Fruit fly (Drosophila melanogaster) Kc167 (cell line): ENCODE results near the gene CG46467.

Experiments
- Myc ChIP-seq: fragments of >200 bp; optimal IDR thresholded peaks from 2 replicates; lab custom pipeline; 2017; ENCODE audit warnings: missing external identifiers
- Sin3A ChIP-seq: fragments of >200 bp; optimal IDR thresholded peaks from 2 replicates; lab custom pipeline; 2018; ENCODE audit warnings: missing external identifiers
- h ChIP-seq: fragments of >200 bp; optimal IDR thresholded peaks from 3 replicates; lab custom pipeline; 2018; ENCODE audit warnings: missing external identifiers
- insv ChIP-seq: fragments of >200 bp; optimal IDR thresholded peaks from 3 replicates; lab custom pipeline; 2018; ENCODE audit warnings: missing external identifiers
- psq ChIP-seq: fragments of >200 bp; optimal IDR thresholded peaks from 2 replicates; lab custom pipeline; 2017; ENCODE audit warnings: missing external identifiers
- ttk ChIP-seq: sonication (Bioruptor generic); optimal IDR thresholded peaks from 2 replicates; lab custom pipeline; 2017; ENCODE audit warnings: missing external identifiers

CG46467 gene

DNA sequence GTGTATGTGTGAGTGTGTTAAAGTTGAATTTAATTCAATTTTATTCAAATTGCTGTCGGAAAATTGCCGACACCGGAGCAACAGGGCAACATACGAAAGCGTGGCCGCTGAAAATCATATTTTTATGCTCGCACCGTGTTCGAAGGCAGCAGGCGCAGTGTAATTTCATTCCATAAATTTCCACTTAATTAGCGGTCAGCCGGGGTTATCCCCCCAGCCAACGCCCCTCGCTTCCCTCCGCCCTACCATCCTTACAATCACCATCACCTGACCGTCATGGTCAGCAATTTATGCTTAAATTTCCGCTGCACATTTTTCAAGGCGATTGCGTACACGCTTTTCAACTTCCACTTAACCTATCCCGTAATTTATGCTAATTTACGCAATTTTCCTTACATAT lies 30.2 kb downstream of the CG46467 start:
- TF ChIP-seq Sin3A (lab: Kevin White, UChicago) (no peak), Myc (lab: Kevin White, UChicago) (no peak), psq (lab: Kevin White, UChicago) (no peak), h (lab: Kevin White, UChicago) (no peak), ttk (lab: Kevin White, UChicago) (no peak), insv (lab: Kevin White, UChicago) (no peak)

DNA sequence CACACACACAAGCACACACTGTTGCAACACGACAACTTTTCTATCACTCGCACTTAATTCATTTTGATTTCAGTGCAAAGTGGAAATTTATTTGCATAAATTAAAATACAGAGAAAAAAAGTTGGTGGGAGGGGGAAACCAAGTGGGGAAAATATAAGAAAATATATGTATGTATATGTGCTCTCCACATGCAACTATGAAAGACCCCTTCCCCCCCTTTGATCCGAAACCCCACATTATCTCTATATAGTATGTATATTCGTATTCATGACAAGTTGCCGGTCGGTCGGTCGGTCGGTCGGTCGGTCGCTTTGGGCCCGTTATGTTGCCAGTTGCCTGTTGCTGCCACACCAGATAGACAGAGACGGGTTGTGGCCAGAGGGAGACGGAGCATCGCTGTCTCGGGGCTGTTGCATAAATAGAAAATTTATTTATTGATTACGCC lies 31.6 kb downstream of the CG46467 start:
- TF ChIP-seq insv (lab: Kevin White, UChicago) (no peak), ttk (lab: Kevin White, UChicago) (no peak), Myc (lab: Kevin White, UChicago) (no peak), h (lab: Kevin White, UChicago) (no peak), psq (lab: Kevin White, UChicago) (no peak), Sin3A (lab: Kevin White, UChicago) (no peak)

DNA sequence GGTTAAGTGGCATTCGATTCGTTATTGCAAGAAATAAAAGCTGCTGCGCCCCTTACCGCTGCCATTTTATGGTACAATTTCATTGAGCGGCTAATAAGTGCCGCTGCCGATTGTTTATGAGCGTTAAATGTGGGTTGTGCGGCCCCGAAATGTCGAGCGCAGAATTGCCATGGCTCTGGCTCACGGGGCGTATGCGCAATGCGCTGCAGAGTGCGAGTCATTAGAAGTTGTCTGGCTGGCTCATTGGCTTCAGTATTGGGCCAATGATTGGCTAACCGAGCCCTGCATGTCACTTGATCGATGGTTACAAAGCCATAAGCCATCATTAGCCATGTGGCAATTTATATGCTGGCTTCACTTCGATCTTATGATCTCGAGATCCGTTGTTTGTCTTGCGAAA lies 35.6 kb downstream of the CG46467 start:
- TF ChIP-seq ttk (lab: Kevin White, UChicago): no peak
- no peak for TF ChIP-seq Sin3A (lab: Kevin White, UChicago)
- TF ChIP-seq Myc (lab: Kevin White, UChicago): no peak
- TF ChIP-seq psq (lab: Kevin White, UChicago): no peak
- no peak for TF ChIP-seq insv (lab: Kevin White, UChicago)
- no peak for TF ChIP-seq h (lab: Kevin White, UChicago)

DNA sequence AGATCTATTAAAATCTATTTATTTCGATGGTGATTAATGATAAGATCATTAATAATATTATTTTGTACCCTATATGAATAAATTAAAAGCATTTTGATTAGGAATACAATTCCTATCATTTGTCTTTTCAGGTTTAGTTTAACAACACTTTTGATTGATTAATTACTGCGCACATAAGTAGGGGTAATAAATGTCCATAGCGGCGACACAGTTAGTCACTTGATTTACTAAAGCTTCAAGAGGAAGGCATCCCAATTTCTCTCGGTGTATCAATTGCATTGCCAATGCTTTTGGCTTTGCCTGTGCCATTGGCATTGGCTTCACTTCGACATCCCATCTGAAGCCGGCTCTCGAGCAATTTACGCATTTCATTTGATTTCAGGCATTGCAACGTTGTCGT lies 36.4 kb downstream of the CG46467 start:
- TF ChIP-seq Myc (lab: Kevin White, UChicago) (no peak), ttk (lab: Kevin White, UChicago) (no peak), h (lab: Kevin White, UChicago) (no peak), insv (lab: Kevin White, UChicago) (no peak), psq (lab: Kevin White, UChicago) (no peak), Sin3A (lab: Kevin White, UChicago) (no peak)

DNA sequence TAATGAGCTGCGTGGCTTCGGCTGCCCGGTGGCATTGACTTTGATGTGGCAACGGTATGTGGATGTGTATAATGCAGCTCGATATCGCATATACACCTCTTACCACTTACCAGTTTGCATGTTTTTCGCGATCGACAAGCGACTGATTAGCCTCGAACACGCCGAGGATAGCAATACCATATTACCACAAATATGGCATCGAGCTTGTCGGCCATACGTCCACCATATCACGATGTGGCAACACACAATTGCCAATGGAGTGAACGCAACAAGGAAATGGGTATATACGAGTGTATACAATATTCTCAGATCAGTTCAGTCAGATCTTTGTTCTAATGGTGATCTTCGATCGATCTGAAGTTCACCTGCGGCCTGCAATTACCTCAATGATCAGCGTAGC lies 37.3 kb downstream of the CG46467 start:
- TF ChIP-seq h (lab: Kevin White, UChicago) (no peak), Sin3A (lab: Kevin White, UChicago) (no peak), psq (lab: Kevin White, UChicago) (no peak), Myc (lab: Kevin White, UChicago) (no peak), insv (lab: Kevin White, UChicago) (no peak), ttk (lab: Kevin White, UChicago) (no peak)

DNA sequence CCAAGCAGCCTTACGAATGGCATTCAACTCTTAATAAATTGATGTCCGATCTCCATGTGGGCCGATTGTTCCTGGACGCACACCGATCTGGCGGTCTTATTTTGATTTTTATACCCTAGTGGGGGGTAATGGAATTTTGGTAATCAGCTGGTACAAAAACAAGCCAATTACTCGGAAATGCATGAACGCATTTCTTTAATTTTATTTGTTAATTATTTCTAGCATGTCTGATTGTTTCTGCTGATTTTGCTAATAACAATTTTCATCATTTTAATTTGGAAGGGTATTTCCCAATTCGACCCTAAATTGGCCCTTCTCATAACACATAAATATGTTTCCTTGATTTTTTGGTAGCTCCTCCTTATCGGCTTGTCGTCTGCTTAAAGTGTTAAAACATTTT lies 39.0 kb downstream of the CG46467 start:
- TF ChIP-seq h (lab: Kevin White, UChicago): no peak
- TF ChIP-seq Myc (lab: Kevin White, UChicago): no peak
- TF ChIP-seq psq (lab: Kevin White, UChicago): no peak
- no peak for TF ChIP-seq Sin3A (lab: Kevin White, UChicago)
- TF ChIP-seq ttk (lab: Kevin White, UChicago): no peak
- TF ChIP-seq insv (lab: Kevin White, UChicago): no peak

DNA sequence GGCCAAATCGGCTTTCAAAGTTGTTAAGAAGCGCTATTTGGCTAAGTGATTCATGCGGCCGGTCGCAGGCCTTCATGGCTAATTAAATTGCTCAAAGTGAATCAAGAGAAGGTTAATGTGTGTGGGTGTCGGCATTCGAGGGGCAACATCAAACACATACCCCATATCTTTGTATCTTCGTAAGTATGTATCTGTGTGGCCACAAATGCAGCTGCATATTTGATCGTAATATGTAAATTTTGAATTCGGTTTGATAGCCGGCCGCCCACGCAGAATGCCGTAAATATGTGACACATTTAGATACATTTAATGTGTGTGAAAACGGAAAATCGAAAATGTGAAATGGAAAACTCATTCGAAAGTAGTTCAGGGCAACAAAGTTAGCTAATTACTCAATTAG lies 39.8 kb downstream of the CG46467 start:
- no peak for TF ChIP-seq psq (lab: Kevin White, UChicago)
- TF ChIP-seq Sin3A (lab: Kevin White, UChicago): no peak
- TF ChIP-seq Myc (lab: Kevin White, UChicago): no peak

DNA sequence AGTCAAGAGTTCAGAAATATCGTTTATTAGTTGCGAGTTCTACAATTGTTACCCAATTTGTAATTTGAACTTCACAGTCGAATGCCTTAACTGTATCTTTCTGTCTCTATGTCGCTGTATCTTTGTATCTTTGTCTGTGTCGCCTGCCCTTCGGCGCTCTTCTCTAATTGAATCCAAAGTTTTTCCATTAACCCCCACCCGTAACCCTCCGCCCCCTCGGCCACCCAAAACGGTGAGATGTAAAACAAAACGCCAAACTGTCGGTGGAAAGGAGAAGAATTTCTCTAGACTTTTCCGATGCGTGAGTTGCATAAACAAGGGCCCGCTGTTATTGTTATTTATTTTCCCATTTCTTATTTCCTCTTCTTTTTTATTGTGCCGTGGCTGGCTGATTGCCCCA lies 41.2 kb downstream of the CG46467 start:
- TF ChIP-seq psq (lab: Kevin White, UChicago) (no peak), h (lab: Kevin White, UChicago) (no peak), Myc (lab: Kevin White, UChicago) (no peak), Sin3A (lab: Kevin White, UChicago) (no peak), ttk (lab: Kevin White, UChicago) (no peak), insv (lab: Kevin White, UChicago) (no peak)

DNA sequence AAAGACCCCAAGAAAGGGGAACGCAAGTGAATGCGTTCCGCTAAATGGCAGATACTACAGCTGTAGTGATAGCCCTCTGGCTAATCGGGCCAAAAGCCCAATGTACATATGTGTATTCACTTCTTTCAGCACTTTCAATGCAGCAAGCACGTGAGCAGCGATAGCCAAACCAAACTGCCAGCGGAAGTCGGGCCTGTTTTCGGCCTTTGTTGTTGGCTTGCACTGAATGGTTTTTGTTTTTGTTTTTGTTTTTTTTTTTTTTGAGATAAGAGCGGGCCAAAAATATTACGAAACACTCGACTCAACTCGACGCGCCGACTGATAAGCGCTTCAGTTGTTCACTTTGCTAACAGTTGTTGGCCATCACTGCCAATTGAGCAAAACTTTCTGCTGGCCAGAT lies 42.9 kb downstream of the CG46467 start:
- TF ChIP-seq psq (lab: Kevin White, UChicago) (no peak), insv (lab: Kevin White, UChicago) (no peak), h (lab: Kevin White, UChicago) (no peak), Sin3A (lab: Kevin White, UChicago) (no peak), Myc (lab: Kevin White, UChicago) (no peak), ttk (lab: Kevin White, UChicago) (no peak)

DNA sequence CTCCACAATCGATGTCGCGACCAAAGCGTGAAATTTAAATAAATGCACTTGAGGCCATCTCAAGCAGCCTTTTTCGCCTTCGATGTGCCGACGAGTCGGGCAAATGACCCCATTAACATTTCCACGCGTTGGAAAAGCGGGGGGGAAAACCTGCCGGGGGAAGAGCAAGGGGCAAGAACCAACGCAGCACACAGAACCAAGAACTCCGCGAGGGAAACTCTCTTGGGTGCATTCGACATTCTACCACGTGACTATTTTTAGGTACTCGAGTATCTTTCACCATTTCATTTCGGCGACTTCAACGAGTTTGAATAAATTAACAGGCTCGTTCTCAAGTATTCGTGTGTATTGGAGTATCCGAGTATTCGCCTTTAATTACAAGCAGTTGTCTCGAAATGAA lies 43.5 kb downstream of the CG46467 start:
- TF ChIP-seq h (lab: Kevin White, UChicago): no peak
- no peak for TF ChIP-seq psq (lab: Kevin White, UChicago)
- TF ChIP-seq Sin3A (lab: Kevin White, UChicago): no peak
- TF ChIP-seq Myc (lab: Kevin White, UChicago): no peak
- no peak for TF ChIP-seq insv (lab: Kevin White, UChicago)
- no peak for TF ChIP-seq ttk (lab: Kevin White, UChicago)

DNA sequence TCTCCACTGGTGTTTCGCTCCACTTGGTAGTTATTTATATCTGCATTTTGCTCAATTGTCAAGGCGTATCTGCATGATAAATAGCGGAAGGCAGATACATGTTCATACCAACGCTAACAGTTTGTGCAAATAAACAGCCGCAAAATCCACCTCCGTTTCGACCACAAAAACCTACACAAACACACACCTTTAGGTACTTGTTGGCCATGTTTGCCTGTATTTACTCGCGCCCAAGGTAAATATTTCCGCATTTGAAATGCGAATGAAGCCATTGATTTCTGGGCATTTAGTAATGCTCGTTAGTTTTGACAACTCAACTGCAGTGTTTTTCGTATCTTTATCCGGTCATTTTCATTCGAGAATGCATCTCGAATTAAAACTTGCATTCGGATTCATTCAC lies 44.3 kb downstream of the CG46467 start:
- TF ChIP-seq h (lab: Kevin White, UChicago) (no peak), psq (lab: Kevin White, UChicago) (no peak), insv (lab: Kevin White, UChicago) (no peak), ttk (lab: Kevin White, UChicago) (no peak), Myc (lab: Kevin White, UChicago) (no peak), Sin3A (lab: Kevin White, UChicago) (no peak)

DNA sequence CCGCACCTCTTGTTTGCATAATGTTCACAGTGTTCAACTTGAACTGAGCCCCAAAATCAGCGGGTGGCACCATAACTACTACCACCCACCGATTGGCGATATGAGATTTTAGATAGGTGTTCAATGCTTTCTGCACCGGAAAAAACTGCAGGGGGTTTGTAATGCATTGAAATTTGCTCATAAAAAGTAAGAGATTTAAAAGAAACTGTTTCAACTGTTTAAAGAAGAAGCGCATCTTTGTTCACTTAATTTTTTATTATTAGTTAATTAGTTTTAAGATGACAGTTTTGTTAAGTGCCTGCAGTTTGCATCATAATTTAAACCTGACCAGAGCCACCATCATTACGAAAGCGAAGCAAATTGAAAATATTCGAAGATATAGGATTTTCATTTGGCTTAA lies 50.0 kb downstream of the CG46467 start:
- no peak for TF ChIP-seq h (lab: Kevin White, UChicago)
